Fruit fly (Drosophila melanogaster) whole organism, embryonic: Measurements from ENCODE around the gene CG32801.

Experiments
- Abd-B ChIP-seq: fragments of 200-800 bp; sonication (Bioruptor generic); optimal IDR thresholded peaks from 2 replicates; lab custom pipeline; 2018; ENCODE audit warnings: missing biosample characterization, mild to moderate bottlenecking, missing genetic modification characterization, moderate library complexity
- C15 ChIP-seq: fragments of 200-800 bp; sonication (Bioruptor generic); IDR thresholded peaks from 3 replicates; pipeline ENCODE4 v1.3.6; 2022; ENCODE audit warnings: missing biosample characterization, missing genetic modification characterization
- CG10979 ChIP-seq: fragments of 200-800 bp; sonication (Bioruptor generic); optimal IDR thresholded peaks from 2 replicates; lab custom pipeline; 2018; ENCODE audit warnings: missing biosample characterization, mild to moderate bottlenecking, missing genetic modification characterization, moderate library complexity
- CG12236 ChIP-seq: fragments of 200-800 bp; sonication (Bioruptor generic); optimal IDR thresholded peaks from 2 replicates; lab custom pipeline; 2016; ENCODE audit warnings: missing biosample characterization, missing genetic modification characterization
- CG13424 ChIP-seq: fragments of 200-800 bp; sonication (Bioruptor generic); optimal IDR thresholded peaks from 2 replicates; lab custom pipeline; 2019; ENCODE audit warnings: missing biosample characterization, mild to moderate bottlenecking, missing genetic modification characterization, moderate library complexity
- CG15011 ChIP-seq: fragments of 200-800 bp; sonication (Bioruptor generic); optimal IDR thresholded peaks from 3 replicates; lab custom pipeline; 2018; ENCODE audit warnings: missing biosample characterization, mild to moderate bottlenecking, missing genetic modification characterization
- CG15479 ChIP-seq: fragments of 200-800 bp; sonication (Bioruptor generic); optimal IDR thresholded peaks from 3 replicates; lab custom pipeline; 2019; ENCODE audit warnings: missing biosample characterization, mild to moderate bottlenecking, missing genetic modification characterization, moderate library complexity
- CG17802 ChIP-seq: fragments of 200-800 bp; sonication (Bioruptor generic); optimal IDR thresholded peaks from 2 replicates; lab custom pipeline; 2018; ENCODE audit warnings: missing biosample characterization, mild to moderate bottlenecking, missing genetic modification characterization, moderate library complexity
- CG17829 ChIP-seq: fragments of 200-800 bp; optimal IDR thresholded peaks from 2 replicates; lab custom pipeline; 2019; ENCODE audit warnings: missing biosample characterization, mild to moderate bottlenecking, missing genetic modification characterization, moderate library complexity
- CG17912 ChIP-seq: fragments of 200-800 bp; sonication (Bioruptor generic); optimal IDR thresholded peaks from 2 replicates; lab custom pipeline; 2018; ENCODE audit warnings: missing biosample characterization, mild to moderate bottlenecking, missing genetic modification characterization
- CG2120 ChIP-seq: fragments of 200-800 bp; sonication (Bioruptor generic); optimal IDR thresholded peaks from 3 replicates; lab custom pipeline; 2016; ENCODE audit warnings: missing biosample characterization, missing genetic modification characterization
- CG6272 ChIP-seq: fragments of 200-800 bp; sonication (Bioruptor generic); IDR thresholded peaks from 2 replicates; pipeline ENCODE4 v1.3.6; 2022; ENCODE audit warnings: missing biosample characterization, missing genetic modification characterization
- CG7786 ChIP-seq: fragments of 200-800 bp; sonication (Bioruptor generic); optimal IDR thresholded peaks from 2 replicates; lab custom pipeline; 2016; ENCODE audit warnings: missing biosample characterization, missing genetic modification characterization
- CG9727 ChIP-seq: fragments of 200-800 bp; sonication (Bioruptor generic); optimal IDR thresholded peaks from 3 replicates; lab custom pipeline; 2017; ENCODE audit warnings: missing biosample characterization, mild to moderate bottlenecking, missing genetic modification characterization
- CG9932 ChIP-seq: fragments of 200-800 bp; sonication (Bioruptor generic); IDR thresholded peaks from 2 replicates; pipeline ENCODE4 v1.3.6; 2022; ENCODE audit warnings: missing biosample characterization, missing genetic modification characterization
- Chrac-16 ChIP-seq: fragments of 200-800 bp; sonication (Bioruptor generic); optimal IDR thresholded peaks from 3 replicates; lab custom pipeline; 2016; ENCODE audit warnings: missing biosample characterization, missing genetic modification characterization
- CoRest ChIP-seq: fragments of 200-800 bp; sonication (Bioruptor generic); optimal IDR thresholded peaks from 3 replicates; lab custom pipeline; 2018; ENCODE audit warnings: missing biosample characterization, mild to moderate bottlenecking, missing genetic modification characterization, moderate library complexity
- Dad ChIP-seq: fragments of 200-800 bp; sonication (Bioruptor generic); optimal IDR thresholded peaks from 3 replicates; lab custom pipeline; 2016; ENCODE audit warnings: missing biosample characterization, missing genetic modification characterization
- Dll ChIP-seq: fragments of 200-800 bp; sonication (Bioruptor generic); IDR thresholded peaks from 4 replicates; pipeline ENCODE4 v1.3.6; 2022; ENCODE audit warnings: missing biosample characterization, missing genetic modification characterization; ENCODE audit not compliant: partially characterized antibody
- Dp ChIP-seq: fragments of 200-800 bp; sonication (Bioruptor generic); optimal IDR thresholded peaks from 2 replicates; lab custom pipeline; 2018; ENCODE audit warnings: missing biosample characterization, mild to moderate bottlenecking, missing genetic modification characterization, moderate library complexity
- Ets65A ChIP-seq: fragments of 200-800 bp; sonication (Bioruptor generic); peaks from one replicate; lab custom pipeline; 2016; ENCODE audit warnings: missing biosample characterization, missing genetic modification characterization
- H2.0 ChIP-seq: fragments of 200-800 bp; sonication (Bioruptor generic); IDR thresholded peaks from 2 replicates; pipeline ENCODE4 v1.3.6; 2022; ENCODE audit warnings: missing biosample characterization, missing genetic modification characterization
- HLH4C ChIP-seq: fragments of 200-800 bp; sonication (Bioruptor generic); IDR thresholded peaks from 3 replicates; pipeline ENCODE4 v1.3.6; 2022; ENCODE audit warnings: missing biosample characterization, missing genetic modification characterization; ENCODE audit not compliant: partially characterized antibody
- HLHmδ ChIP-seq: fragments of 200-800 bp; sonication (Bioruptor generic); optimal IDR thresholded peaks from 2 replicates; lab custom pipeline; 2018; ENCODE audit warnings: missing biosample characterization, mild to moderate bottlenecking, missing genetic modification characterization, moderate library complexity
- Hmx ChIP-seq: fragments of 200-800 bp; sonication (Bioruptor generic); optimal IDR thresholded peaks from 2 replicates; lab custom pipeline; 2016; ENCODE audit warnings: missing biosample characterization, missing genetic modification characterization
- MESR4 ChIP-seq: fragments of 200-800 bp; sonication (Bioruptor generic); optimal IDR thresholded peaks from 2 replicates; lab custom pipeline; 2018; ENCODE audit warnings: missing biosample characterization, mild to moderate bottlenecking, missing genetic modification characterization, moderate library complexity
- Nf-YB ChIP-seq: fragments of 200-800 bp; sonication (Bioruptor generic); optimal IDR thresholded peaks from 3 replicates; lab custom pipeline; 2019; ENCODE audit warnings: missing biosample characterization, mild to moderate bottlenecking, missing genetic modification characterization, moderate library complexity
- Scr ChIP-seq: fragments of 200-800 bp; sonication (Bioruptor generic); IDR thresholded peaks from 2 replicates; pipeline ENCODE4 v1.3.6; 2022; ENCODE audit warnings: missing biosample characterization, missing genetic modification characterization; ENCODE audit not compliant: partially characterized antibody
- Sin3A ChIP-seq: fragments of >200 bp; optimal IDR thresholded peaks from 2 replicates; lab custom pipeline; 2018
- Sox100B ChIP-seq: fragments of 200-800 bp; sonication (Bioruptor generic); optimal IDR thresholded peaks from 3 replicates; lab custom pipeline; 2018; ENCODE audit warnings: missing biosample characterization, mild to moderate bottlenecking, missing genetic modification characterization
- Spps ChIP-seq: fragments of 200-800 bp; sonication (Bioruptor generic); optimal IDR thresholded peaks from 2 replicates; lab custom pipeline; 2018; ENCODE audit warnings: missing biosample characterization, mild to moderate bottlenecking, missing genetic modification characterization
- Ssrp ChIP-seq: fragments of 200-800 bp; sonication (Bioruptor generic); optimal IDR thresholded peaks from 2 replicates; lab custom pipeline; 2018; ENCODE audit warnings: missing biosample characterization, mild to moderate bottlenecking, missing genetic modification characterization, moderate library complexity
- Taf1 ChIP-seq: fragments of 200-800 bp; sonication (Bioruptor generic); IDR thresholded peaks from 2 replicates; pipeline ENCODE4 v1.3.6; 2022; ENCODE audit warnings: missing biosample characterization, missing genetic modification characterization
- Trl ChIP-seq, 3 experiments: fragments of >200 bp in 2 of 3; fragments of 200-800 bp in 1 of 3; sonication (Bioruptor generic) in 1 of 3; optimal IDR thresholded peaks; 2 replicates in 1 of 3; 3 replicates in 2 of 3; lab custom pipeline; 2016 to 2017; ENCODE audit warnings: missing biosample characterization in 1 of 3, missing genetic modification characterization in 1 of 3
- br ChIP-seq: fragments of >200 bp; optimal IDR thresholded peaks from 2 replicates; lab custom pipeline; 2017
- caup ChIP-seq: fragments of 200-800 bp; sonication (Bioruptor generic); optimal IDR thresholded peaks from 3 replicates; lab custom pipeline; 2017; ENCODE audit warnings: missing biosample characterization, mild to moderate bottlenecking, missing genetic modification characterization, moderate library complexity; ENCODE audit not compliant: severe bottlenecking
- chn ChIP-seq: fragments of 200-800 bp; sonication (Bioruptor generic); optimal IDR thresholded peaks from 2 replicates; lab custom pipeline; 2016; ENCODE audit warnings: missing biosample characterization, missing genetic modification characterization
- hbn ChIP-seq: fragments of 200-800 bp; sonication (Bioruptor generic); IDR thresholded peaks from 2 replicates; pipeline ENCODE4 v1.3.6; 2022; ENCODE audit warnings: missing biosample characterization, missing genetic modification characterization; ENCODE audit not compliant: partially characterized antibody
- insv ChIP-seq, 2 experiments: fragments of 200-800 bp; sonication (Bioruptor generic); optimal IDR thresholded peaks; 3 replicates each; lab custom pipeline; 2016 to 2018; ENCODE audit warnings: missing biosample characterization in 2 of 2, missing genetic modification characterization in 2 of 2
- mam ChIP-seq: fragments of 200-800 bp; sonication (Bioruptor generic); optimal IDR thresholded peaks from 3 replicates; lab custom pipeline; 2016; ENCODE audit warnings: missing biosample characterization, missing genetic modification characterization
- phol ChIP-seq: fragments of 200-800 bp; sonication (Bioruptor generic); optimal IDR thresholded peaks from 3 replicates; lab custom pipeline; 2018; ENCODE audit warnings: missing biosample characterization, mild to moderate bottlenecking, missing genetic modification characterization, moderate library complexity
- pnt ChIP-seq: fragments of 200-800 bp; sonication (Bioruptor generic); optimal IDR thresholded peaks from 3 replicates; lab custom pipeline; 2016; ENCODE audit warnings: missing biosample characterization, missing genetic modification characterization
- pzg ChIP-seq: fragments of 200-800 bp; sonication (Bioruptor generic); optimal IDR thresholded peaks from 3 replicates; lab custom pipeline; 2018; ENCODE audit warnings: missing biosample characterization, mild to moderate bottlenecking, missing genetic modification characterization, moderate library complexity
- repo ChIP-seq: fragments of 200-800 bp; sonication (Bioruptor generic); optimal IDR thresholded peaks from 2 replicates; lab custom pipeline; 2016; ENCODE audit warnings: missing biosample characterization, missing genetic modification characterization
- sna ChIP-seq: fragments of 200-800 bp; sonication (Bioruptor generic); IDR thresholded peaks from 2 replicates; pipeline ENCODE4 v1.3.6; 2022; ENCODE audit warnings: missing biosample characterization, missing genetic modification characterization; ENCODE audit not compliant: partially characterized antibody
- unpg ChIP-seq: fragments of 200-800 bp; sonication (Bioruptor generic); optimal IDR thresholded peaks from 3 replicates; lab custom pipeline; 2018; ENCODE audit warnings: missing biosample characterization, mild to moderate bottlenecking, missing genetic modification characterization, moderate library complexity
- wek ChIP-seq: fragments of 200-800 bp; sonication (Bioruptor generic); optimal IDR thresholded peaks from 3 replicates; lab custom pipeline; 2018; ENCODE audit warnings: missing biosample characterization, mild to moderate bottlenecking, missing genetic modification characterization, moderate library complexity
- zen2 ChIP-seq: fragments of 200-800 bp; sonication (Bioruptor generic); IDR thresholded peaks from 3 replicates; pipeline ENCODE4 v1.3.6; 2022; ENCODE audit warnings: missing biosample characterization, missing genetic modification characterization; ENCODE audit not compliant: partially characterized antibody
- zfh1 ChIP-seq: fragments of 200-800 bp; sonication (Bioruptor generic); IDR thresholded peaks from 3 replicates; pipeline ENCODE4 v1.3.6; 2022; ENCODE audit warnings: missing biosample characterization, missing genetic modification characterization

The CG32801 gene

dm6 chrX:1889926-1890325 is 13.1 kb downstream of the CG32801 start, which contains the start of the genes trr and mRpL16 (continued):
- TF ChIP-seq CG17829 (tag; lab: Kevin White, UChicago): peak; percentile 71
- peak; percentile 58 for TF ChIP-seq CG7786 (GFP tag; lab: Kevin White, UChicago)
- TF ChIP-seq C15 (GFP tag; lab: Robert Waterston, UW): no peak
- peak; percentile 19 for TF ChIP-seq Spps (tag; lab: Kevin White, UChicago)
- no peak for TF ChIP-seq CG15011 (GFP tag; lab: Kevin White, UChicago)
- TF ChIP-seq zfh1 (GFP tag; lab: Robert Waterston, UW): peak; percentile 43; the same call in 1 of the 3 replicates
- peak; percentile 83 for TF ChIP-seq Scr (GFP tag; lab: Robert Waterston, UW)
- peak; percentile 16 for TF ChIP-seq mam (GFP tag; lab: Kevin White, UChicago)
- peak; percentile 30; the same call in 1 of the 3 replicates for TF ChIP-seq zen2 (GFP tag; lab: Robert Waterston, UW)
- no peak for TF ChIP-seq Nf-YB (GFP tag; lab: Kevin White, UChicago)
- TF ChIP-seq Abd-B (GFP tag; lab: Kevin White, UChicago): peak; percentile 64
- peak; percentile 68; the same call in 1 of the 2 replicates for TF ChIP-seq sna (GFP tag; lab: Robert Waterston, UW)
- TF ChIP-seq Taf1 (GFP tag; lab: Robert Waterston, UW): no peak; the same call in 1 of the 2 replicates
- TF ChIP-seq Trl (optimal IDR thresholded peaks at IDR 0.05; lab: Kevin White, UChicago): no peak
- peak; percentile 24 for TF ChIP-seq Trl (GFP tag; optimal IDR thresholded peaks at IDR 0.05; lab: Kevin White, UChicago)
- peak; percentile 42 for TF ChIP-seq CoRest
- 0 out of 2 replicates have a peak, but pooled peaks have one; percentile 37 for TF ChIP-seq H2.0 (GFP tag; lab: Robert Waterston, UW)
- TF ChIP-seq CG17912 (GFP tag; lab: Kevin White, UChicago): peak; percentile 30
- TF ChIP-seq pnt (GFP tag; lab: Kevin White, UChicago): peak; percentile 3
- peak; percentile 41 for TF ChIP-seq Dad (GFP tag; lab: Kevin White, UChicago)
- peak; percentile 66 for TF ChIP-seq CG9932 (GFP tag; lab: Robert Waterston, UW)
- peak; percentile 83 for TF ChIP-seq phol
- TF ChIP-seq HLHmδ (GFP tag; lab: Kevin White, UChicago): no peak
- TF ChIP-seq Hmx (GFP tag; lab: Kevin White, UChicago): no peak
- peak; percentile 86 for TF ChIP-seq Ets65A (GFP tag; lab: Kevin White, UChicago)
- TF ChIP-seq CG12236 (GFP tag; lab: Kevin White, UChicago): no peak
- peak; percentile 36 for TF ChIP-seq caup
- peak; percentile 96 for TF ChIP-seq CG15479 (GFP tag; lab: Kevin White, UChicago)
- peak; percentile 88 for TF ChIP-seq pzg (GFP tag; lab: Kevin White, UChicago)
- TF ChIP-seq CG9727 (GFP tag; lab: Kevin White, UChicago): peak; percentile 60
- TF ChIP-seq MESR4: peak; percentile 45
- TF ChIP-seq Sox100B (GFP tag; lab: Kevin White, UChicago): no peak
- peak; percentile 45; the same call in 1 of the 2 replicates for TF ChIP-seq CG6272 (GFP tag; lab: Robert Waterston, UW)
- peak; percentile 97 for TF ChIP-seq Sin3A (lab: Kevin White, UChicago)
- TF ChIP-seq Chrac-16 (GFP tag; lab: Kevin White, UChicago): peak; percentile 19
- peak; percentile 32 for TF ChIP-seq CG10979 (tag; lab: Kevin White, UChicago)
- peak; percentile 54; the same call in 2 of the 3 replicates for TF ChIP-seq HLH4C (GFP tag; lab: Robert Waterston, UW)
- TF ChIP-seq wek (GFP tag; lab: Kevin White, UChicago): no peak
- peak in 1 of 2 experiments; percentile 16 for TF ChIP-seq insv (GFP tag; optimal IDR thresholded peaks at IDR 0.05; lab: Kevin White, UChicago)
- TF ChIP-seq chn (GFP tag; lab: Kevin White, UChicago): peak; percentile 20
- peak; percentile 100 for TF ChIP-seq CG17802
- no peak for TF ChIP-seq br (lab: Kevin White, UChicago)
- TF ChIP-seq Ssrp (tag; lab: Kevin White, UChicago): no peak
- peak; percentile 86 for TF ChIP-seq Dll (GFP tag; lab: Robert Waterston, UW)
- peak; percentile 76 for TF ChIP-seq hbn
- peak; percentile 73 for TF ChIP-seq CG2120 (GFP tag; lab: Kevin White, UChicago)
- peak; percentile 52 for TF ChIP-seq CG13424
- TF ChIP-seq unpg (GFP tag; lab: Kevin White, UChicago): peak; percentile 39
- peak; percentile 40 for TF ChIP-seq Dp
- peak; percentile 6 for TF ChIP-seq repo
